Worm (Caenorhabditis elegans) whole organism, L4/young adult: ENCODE data around the gene btb-5.

Source experiments
- W03F9.2 ChIP-seq: fragments of 150-350 bp; optimal IDR thresholded peaks from 2 replicates; lab custom pipeline; 2014; ENCODE audit warnings: missing biosample characterization, missing genetic modification characterization
- dao-5 ChIP-seq: sonication (generic microtip); optimal IDR thresholded peaks from 2 replicates; lab custom pipeline; 2016; ENCODE audit warnings: missing genotype, missing genetic modification characterization, moderate library complexity, missing compliant biosample characterization
- him-1 ChIP-seq: sonication (generic microtip); optimal IDR thresholded peaks from 2 replicates; lab custom pipeline; 2016; ENCODE audit warnings: missing genotype, missing genetic modification reagents, missing genetic modification characterization, missing compliant biosample characterization

ce11 chrIII:62383-62873, 1.5 kb upstream of the btb-5 start:
- no peak for TF ChIP-seq W03F9.2 (tag; lab: Kevin White, UChicago)
- peak; percentile 51 for TF ChIP-seq him-1 (tag; lab: Kevin White, UChicago)
- TF ChIP-seq dao-5 = no peak
